Fruit fly (Drosophila melanogaster): ENCODE results near the gene rha.
A peak's percentile ranks its signal among the peaks of the same experiment; 100 is the strongest.

The rha gene

DNA sequence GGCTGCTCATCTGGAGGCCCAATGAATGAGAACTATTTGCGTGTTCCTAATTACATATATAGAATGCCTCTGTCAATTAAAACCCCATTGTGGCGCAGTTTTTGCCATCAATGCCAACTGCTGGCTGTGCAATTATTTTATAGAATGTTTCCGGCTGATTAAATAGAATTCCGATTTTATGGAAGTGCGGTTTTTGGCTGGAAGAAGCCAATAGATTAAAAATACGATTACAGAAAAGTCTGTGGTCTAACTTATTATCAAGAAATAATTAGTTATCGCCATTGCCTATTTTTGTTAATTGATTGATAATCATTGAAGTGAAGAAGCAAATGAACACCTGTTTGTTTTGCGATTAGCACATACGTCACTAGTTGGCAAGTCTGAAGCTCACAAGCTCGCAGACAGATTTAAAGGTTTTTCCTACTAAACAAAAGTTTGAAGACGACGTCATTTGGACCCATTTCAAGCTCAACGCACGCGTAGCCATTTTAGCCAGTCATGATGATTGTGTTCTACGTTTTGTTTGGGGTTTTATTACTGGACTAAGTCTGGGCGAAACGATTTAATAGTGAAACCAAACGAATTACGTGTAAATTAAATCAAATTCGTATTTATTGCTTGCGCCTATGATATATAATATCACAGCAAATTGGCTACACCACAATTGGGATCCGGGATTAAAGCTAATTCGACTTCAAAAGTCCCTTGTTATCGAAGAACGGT, 34.1 kb upstream of the rha start (continued):
- TF ChIP-seq Xrp1 (GFP tag; IDR thresholded peaks at IDR 0.05) (no peak), fru (optimal IDR thresholded peaks at IDR 0.05) (no peak), HLH4C (GFP tag; IDR thresholded peaks at IDR 0.05; ENCODE audit: partially characterized antibody) (no peak), Med (GFP tag) (peak; percentile 63), CG7786 (GFP tag; optimal IDR thresholded peaks at IDR 0.05) (no peak), CG17186 (GFP tag; optimal IDR thresholded peaks at IDR 0.05) (no peak), HmgZ (tag; optimal IDR thresholded peaks at IDR 0.05) (no peak), fu2 (GFP tag; optimal IDR thresholded peaks at IDR 0.05) (no peak), CG6791 (GFP tag; IDR thresholded peaks at IDR 0.05; ENCODE audit: partially characterized antibody) (no peak), kay (GFP tag; optimal IDR thresholded peaks at IDR 0.05) (no peak), cas (GFP tag; IDR thresholded peaks at IDR 0.05) (no peak), NK7.1 (GFP tag; optimal IDR thresholded peaks at IDR 0.05) (no peak), ttk (GFP tag; IDR thresholded peaks at IDR 0.05) (no peak), CG14965 (GFP tag; optimal IDR thresholded peaks at IDR 0.05; ENCODE audit: borderline replicate concordance) (no peak), CG4854 (GFP tag; optimal IDR thresholded peaks at IDR 0.05) (no peak), Myb (GFP tag; optimal IDR thresholded peaks at IDR 0.05) (no peak), crol (GFP tag; IDR thresholded peaks at IDR 0.05) (no peak), sisA (GFP tag; IDR thresholded peaks at IDR 0.05) (no peak), Sox100B (GFP tag; optimal IDR thresholded peaks at IDR 0.05) (no peak), exex (tag; optimal IDR thresholded peaks at IDR 0.05) (peak; percentile 99), CG18476 (GFP tag; optimal IDR thresholded peaks at IDR 0.05) (no peak), sens-2 (GFP tag; IDR thresholded peaks at IDR 0.05) (no peak), ranshi (GFP tag; IDR thresholded peaks at IDR 0.05) (no peak), Usf (GFP tag; optimal IDR thresholded peaks at IDR 0.05) (no peak), CG9817 (tag; optimal IDR thresholded peaks at IDR 0.05) (no peak), Atf3 (GFP tag; optimal IDR thresholded peaks at IDR 0.05) (no peak), sd (tag; optimal IDR thresholded peaks at IDR 0.05) (peak; percentile 70), wdn (GFP tag; IDR thresholded peaks at IDR 0.05) (no peak), gcm (GFP tag; optimal IDR thresholded peaks at IDR 0.05) (no peak), Doc3 (GFP tag; IDR thresholded peaks at IDR 0.05; ENCODE audit: partially characterized antibody) (no peak), repo (GFP tag; optimal IDR thresholded peaks at IDR 0.05) (no peak), sug (tag; optimal IDR thresholded peaks at IDR 0.05) (peak; percentile 74), knrl (GFP tag; IDR thresholded peaks at IDR 0.05; ENCODE audit: partially characterized antibody) (no peak), BtbVII (GFP tag; optimal IDR thresholded peaks at IDR 0.05) (peak; percentile 58), CG15269 (tag; optimal IDR thresholded peaks at IDR 0.05) (no peak), CG4707 (GFP tag; optimal IDR thresholded peaks at IDR 0.05) (no peak), CG1832 (GFP tag; optimal IDR thresholded peaks at IDR 0.05) (no peak), Eip74EF (GFP tag; optimal IDR thresholded peaks at IDR 0.05) (no peak), CG13287 (GFP tag; IDR thresholded peaks at IDR 0.05; ENCODE audit: partially characterized antibody) (no peak), lab (GFP tag; optimal IDR thresholded peaks at IDR 0.05) (peak; percentile 19)

DNA sequence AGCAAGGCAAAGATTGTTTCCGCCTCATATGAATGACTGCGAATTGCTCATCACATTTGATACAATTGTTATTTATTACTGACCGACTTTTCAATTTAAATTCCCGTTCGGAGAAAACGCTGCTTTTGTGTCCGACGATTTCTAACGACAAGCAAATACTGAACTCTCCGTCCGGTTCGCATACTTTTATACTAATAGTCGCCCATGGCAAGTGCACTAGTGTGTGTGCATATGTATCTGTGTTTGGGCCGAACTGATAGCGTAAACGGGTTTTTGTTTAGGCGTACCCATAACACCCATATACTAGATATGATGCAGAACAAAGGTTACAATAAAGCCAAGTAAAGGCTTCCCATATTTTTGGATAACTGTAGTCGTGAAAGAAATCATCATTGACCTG, 31.8 kb upstream of the rha start, which contains the start of gene CG10550:
Gene CG10550 (minus strand): TSS at position 164 of the 400 bp plus-strand sequence.
- TF ChIP-seq Spps (tag; optimal IDR thresholded peaks at IDR 0.05) (no peak), CG11723 (GFP tag; optimal IDR thresholded peaks at IDR 0.05) (no peak), rib (GFP tag; IDR thresholded peaks at IDR 0.05) (no peak), Jarid2 (GFP tag; optimal IDR thresholded peaks at IDR 0.05) (peak; percentile 46), CG12942 (GFP tag; optimal IDR thresholded peaks at IDR 0.05) (no peak), CG34376 (GFP tag; optimal IDR thresholded peaks at IDR 0.05) (no peak), Hr39 (optimal IDR thresholded peaks at IDR 0.05) (no peak), CG2199 (GFP tag; IDR thresholded peaks at IDR 0.05) (peak; percentile 40; the same call in 1 of the 3 replicates), Poxn (GFP tag; IDR thresholded peaks at IDR 0.05) (no peak), CG3838 (GFP tag; optimal IDR thresholded peaks at IDR 0.05) (no peak), fd64A (GFP tag; optimal IDR thresholded peaks at IDR 0.05) (no peak), sisA (GFP tag; IDR thresholded peaks at IDR 0.05) (no peak), HLHmδ (GFP tag; optimal IDR thresholded peaks at IDR 0.05) (no peak), al (GFP tag; IDR thresholded peaks at IDR 0.05) (no peak)
